Worm (Caenorhabditis elegans) whole organism, late embryonic: Measurements from ENCODE around the gene fbxb-103.

Experiments
- T23F11.4 ChIP-seq: fragments of 200-800 bp; sonication (Bioruptor generic); optimal IDR thresholded peaks from 2 replicates; lab custom pipeline; 2018; ENCODE audit warnings: mild to moderate bottlenecking, missing genetic modification characterization, missing compliant biosample characterization
- ceh-9 ChIP-seq: sonication (generic microtip); optimal IDR thresholded peaks from 2 replicates; lab custom pipeline; 2016; ENCODE audit warnings: mild to moderate bottlenecking, missing genetic modification characterization, inconsistent platforms, missing compliant biosample characterization
- fkh-10 ChIP-seq: fragments of 150-350 bp; optimal IDR thresholded peaks from 2 replicates; lab custom pipeline; 2014; ENCODE audit warnings: missing biosample characterization, missing genetic modification reagents, missing genetic modification characterization
- madf-2 ChIP-seq: sonication (generic microtip); optimal IDR thresholded peaks from 2 replicates; lab custom pipeline; 2017; ENCODE audit warnings: missing genetic modification characterization, missing compliant biosample characterization
- mec-3 ChIP-seq: sonication (generic microtip); optimal IDR thresholded peaks from 2 replicates; lab custom pipeline; 2016; ENCODE audit warnings: borderline replicate concordance, missing genetic modification characterization, missing compliant biosample characterization
- pqm-1 ChIP-seq: sonication (generic microtip); optimal IDR thresholded peaks from 2 replicates; lab custom pipeline; 2016; ENCODE audit warnings: missing genetic modification characterization, missing compliant biosample characterization
- rnt-1 ChIP-seq: sonication (generic microtip); optimal IDR thresholded peaks from 2 replicates; lab custom pipeline; 2016; ENCODE audit warnings: missing genetic modification characterization, missing compliant biosample characterization
- ttx-3 ChIP-seq: sonication (generic microtip); optimal IDR thresholded peaks from 2 replicates; lab custom pipeline; 2016; ENCODE audit warnings: missing genetic modification reagents, missing genetic modification characterization, missing compliant biosample characterization

DNA sequence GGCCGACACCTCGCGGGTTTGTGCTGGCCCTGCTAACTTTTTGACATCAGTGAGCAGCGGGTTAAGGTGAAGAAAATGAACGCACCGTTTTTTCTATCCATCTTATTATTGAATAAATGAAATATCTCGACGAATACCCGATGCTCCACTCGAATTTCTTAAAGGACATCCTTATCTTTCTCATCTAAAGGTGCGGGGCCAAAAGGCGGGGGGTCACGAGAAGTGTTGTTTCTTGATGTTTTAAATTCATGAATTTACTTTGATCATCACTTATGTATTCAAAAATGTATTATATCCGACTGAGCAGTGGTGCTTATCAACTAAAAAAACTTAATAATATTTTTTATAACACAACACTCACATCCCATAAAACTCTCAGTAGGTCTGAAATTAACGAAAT lies 42.3 kb upstream of the fbxb-103 start, which contains the start of gene nhr-261:
- TF ChIP-seq mec-3 (tag; lab: Kevin White, UChicago) (no peak), ttx-3 (no peak), fkh-10 (no peak), ceh-9 (tag; lab: Kevin White, UChicago) (no peak), rnt-1 (tag; lab: Kevin White, UChicago) (no peak), T23F11.4 (GFP tag; lab: Kevin White, UChicago) (no peak), pqm-1 (tag; lab: Kevin White, UChicago) (no peak), madf-2 (no peak)
